Worm (Caenorhabditis elegans) whole organism, L2 larva: ENCODE measurements around the gene arc-1.

Experiments
- ceh-82 ChIP-seq: fragments of 150-350 bp; optimal IDR thresholded peaks from 2 replicates; lab custom pipeline; 2014; ENCODE audit warnings: missing biosample characterization, missing genetic modification characterization
- fos-1 ChIP-seq: fragments of 150-350 bp; optimal IDR thresholded peaks from 2 replicates; lab custom pipeline; 2014; ENCODE audit warnings: missing biosample characterization, missing genetic modification characterization
- nhr-12 ChIP-seq: fragments of 150-350 bp; optimal IDR thresholded peaks from 2 replicates; lab custom pipeline; 2014; ENCODE audit warnings: missing biosample characterization, missing genetic modification characterization
- nhr-25 ChIP-seq: fragments of 150-350 bp; sonication (generic microtip); optimal IDR thresholded peaks from 3 replicates; lab custom pipeline; 2014; ENCODE audit warnings: missing biosample characterization, missing genetic modification characterization
- nhr-77 ChIP-seq: fragments of 150-350 bp; optimal IDR thresholded peaks from 2 replicates; lab custom pipeline; 2014; ENCODE audit warnings: missing biosample characterization, missing genetic modification characterization

DNA sequence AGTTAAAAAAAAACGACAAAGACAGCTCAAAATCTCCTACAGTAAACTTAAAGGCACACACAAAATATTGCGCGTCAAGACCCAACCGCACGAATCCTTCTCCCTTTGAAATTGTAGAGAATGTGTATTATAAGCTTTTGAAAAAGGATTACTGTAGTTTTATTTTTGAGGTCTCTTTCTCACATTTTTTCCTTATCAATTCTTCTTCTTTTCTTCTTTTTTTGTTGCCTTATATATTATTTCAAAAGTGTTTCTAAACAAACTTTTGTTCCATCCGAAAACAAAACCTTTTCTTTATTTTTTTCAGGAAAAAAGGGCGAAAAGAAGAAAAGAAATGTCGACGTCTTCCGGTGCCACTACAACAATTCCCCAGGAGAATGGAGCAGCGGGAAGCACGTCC lies 5.7 kb downstream of the arc-1 start, which contains the start of gene ZK1320.13:
- TF ChIP-seq ceh-82 (tag; lab: Kevin White, UChicago), result no peak
- TF ChIP-seq fos-1 (tag; lab: Kevin White, UChicago), result no peak
- no peak for TF ChIP-seq nhr-25 (tag; lab: Kevin White, UChicago)
- TF ChIP-seq nhr-12, result no peak
- no peak for TF ChIP-seq nhr-77 (tag; lab: Kevin White, UChicago)
